Fruit fly (Drosophila melanogaster) Kc167 (cell line): ENCODE results near the gene Nhe1.

Experiments used
- Myc ChIP-seq: fragments of >200 bp; optimal IDR thresholded peaks from 2 replicates; lab custom pipeline; 2017; ENCODE audit warnings: missing external identifiers
- Sin3A ChIP-seq: fragments of >200 bp; optimal IDR thresholded peaks from 2 replicates; lab custom pipeline; 2018; ENCODE audit warnings: missing external identifiers
- h ChIP-seq: fragments of >200 bp; optimal IDR thresholded peaks from 3 replicates; lab custom pipeline; 2018; ENCODE audit warnings: missing external identifiers
- insv ChIP-seq: fragments of >200 bp; optimal IDR thresholded peaks from 3 replicates; lab custom pipeline; 2018; ENCODE audit warnings: missing external identifiers
- psq ChIP-seq: fragments of >200 bp; optimal IDR thresholded peaks from 2 replicates; lab custom pipeline; 2017; ENCODE audit warnings: missing external identifiers
- ttk ChIP-seq: sonication (Bioruptor generic); optimal IDR thresholded peaks from 2 replicates; lab custom pipeline; 2017; ENCODE audit warnings: missing external identifiers

Nhe1 gene

dm6 chr2L:94096-94495 is 12.4 kb downstream of the Nhe1 start:
- TF ChIP-seq h (lab: Kevin White, UChicago) (no peak), Sin3A (lab: Kevin White, UChicago) (no peak), psq (lab: Kevin White, UChicago) (no peak), Myc (lab: Kevin White, UChicago) (no peak), ttk (no peak), insv (lab: Kevin White, UChicago) (no peak)

- TF ChIP-seq ttk: no peak
Measured at dm6 chr2L:92993-93392, 13.5 kb downstream of the Nhe1 start.

- no peak for TF ChIP-seq h (lab: Kevin White, UChicago)
- no peak for TF ChIP-seq insv (lab: Kevin White, UChicago)
- TF ChIP-seq Sin3A (lab: Kevin White, UChicago): no peak
- no peak for TF ChIP-seq Myc (lab: Kevin White, UChicago)
- no peak for TF ChIP-seq psq (lab: Kevin White, UChicago)
- TF ChIP-seq ttk: no peak
Measured at dm6 chr2L:91830-92229, 14.7 kb downstream of the Nhe1 start.

dm6 chr2L:91333-91732 is 15.2 kb downstream of the Nhe1 start:
- no peak for TF ChIP-seq Sin3A (lab: Kevin White, UChicago)
- TF ChIP-seq h (lab: Kevin White, UChicago): no peak
- no peak for TF ChIP-seq ttk
- TF ChIP-seq Myc (lab: Kevin White, UChicago): no peak
- TF ChIP-seq psq (lab: Kevin White, UChicago): no peak
- TF ChIP-seq insv (lab: Kevin White, UChicago): no peak

- TF ChIP-seq ttk (no peak), insv (lab: Kevin White, UChicago) (no peak), psq (lab: Kevin White, UChicago) (no peak), Myc (lab: Kevin White, UChicago) (no peak), h (lab: Kevin White, UChicago) (no peak), Sin3A (lab: Kevin White, UChicago) (no peak)
Measured at dm6 chr2L:90081-90480, 16.5 kb downstream of the Nhe1 start.

dm6 chr2L:89158-89557 is 17.4 kb downstream of the Nhe1 start:
- TF ChIP-seq psq (lab: Kevin White, UChicago) (no peak), Sin3A (lab: Kevin White, UChicago) (no peak)

dm6 chr2L:88528-88927 is 18.0 kb downstream of the Nhe1 start:
- TF ChIP-seq h (lab: Kevin White, UChicago) (no peak), ttk (no peak), Sin3A (lab: Kevin White, UChicago) (no peak), Myc (lab: Kevin White, UChicago) (no peak), insv (lab: Kevin White, UChicago) (no peak), psq (lab: Kevin White, UChicago) (no peak)

- no peak for TF ChIP-seq insv (lab: Kevin White, UChicago)
- TF ChIP-seq h (lab: Kevin White, UChicago): no peak
- no peak for TF ChIP-seq ttk
- no peak for TF ChIP-seq Myc (lab: Kevin White, UChicago)
- no peak for TF ChIP-seq Sin3A (lab: Kevin White, UChicago)
Measured at dm6 chr2L:87255-87723, 19.2 kb downstream of the Nhe1 start, which contains the start of gene net. Gene net, minus strand, starts transcription at chr2L:87387.

dm6 chr2L:85701-86100 is 20.8 kb downstream of the Nhe1 start:
- TF ChIP-seq insv (lab: Kevin White, UChicago) (no peak), psq (lab: Kevin White, UChicago) (no peak), h (lab: Kevin White, UChicago) (no peak), ttk (no peak), Sin3A (lab: Kevin White, UChicago) (no peak), Myc (lab: Kevin White, UChicago) (no peak)

- TF ChIP-seq Myc (lab: Kevin White, UChicago) (no peak), psq (lab: Kevin White, UChicago) (no peak), h (lab: Kevin White, UChicago) (no peak), ttk (no peak), insv (lab: Kevin White, UChicago) (no peak), Sin3A (lab: Kevin White, UChicago) (no peak)
Measured at dm6 chr2L:85099-85498, 21.4 kb downstream of the Nhe1 start.

- TF ChIP-seq ttk (no peak), h (lab: Kevin White, UChicago) (no peak)
Measured at dm6 chr2L:82080-82479, 24.5 kb downstream of the Nhe1 start.

dm6 chr2L:81198-81597 is 25.3 kb downstream of the Nhe1 start:
- no peak for TF ChIP-seq psq (lab: Kevin White, UChicago)
- TF ChIP-seq Sin3A (lab: Kevin White, UChicago): no peak
- no peak for TF ChIP-seq insv (lab: Kevin White, UChicago)
- TF ChIP-seq ttk: no peak
- no peak for TF ChIP-seq Myc (lab: Kevin White, UChicago)
- TF ChIP-seq h (lab: Kevin White, UChicago): no peak

- TF ChIP-seq h (lab: Kevin White, UChicago) (no peak), Myc (lab: Kevin White, UChicago) (no peak), insv (lab: Kevin White, UChicago) (no peak), ttk (no peak), psq (lab: Kevin White, UChicago) (no peak), Sin3A (lab: Kevin White, UChicago) (no peak)
Measured at dm6 chr2L:78828-79227, 27.7 kb downstream of the Nhe1 start.
